Fruit fly (Drosophila melanogaster) whole organism, embryonic: ENCODE results near the gene CG46304.

Experiments used
- B-H2 ChIP-seq: fragments of 200-800 bp; sonication (Bioruptor generic); optimal IDR thresholded peaks from 2 replicates; lab custom pipeline; 2018; ENCODE audit warnings: missing biosample characterization, mild to moderate bottlenecking, missing genetic modification characterization
- CG1024 ChIP-seq: fragments of 200-800 bp; sonication (Bioruptor generic); IDR thresholded peaks from 2 replicates; pipeline ENCODE4 v1.3.6; 2022; ENCODE audit warnings: missing biosample characterization, missing genetic modification characterization
- CG10321 ChIP-seq: fragments of 200-800 bp; sonication (Bioruptor generic); IDR thresholded peaks from 2 replicates; pipeline ENCODE4 v1.3.6; 2022; ENCODE audit warnings: missing biosample characterization, missing genetic modification characterization
- CG11093 ChIP-seq: fragments of 200-800 bp; sonication (Bioruptor generic); IDR thresholded peaks from 3 replicates; pipeline ENCODE4 v1.3.6; 2022; ENCODE audit warnings: missing biosample characterization, missing genetic modification characterization
- CG11504 ChIP-seq: fragments of 200-800 bp; sonication (Bioruptor generic); optimal IDR thresholded peaks from 3 replicates; lab custom pipeline; 2019; ENCODE audit warnings: missing biosample characterization, mild to moderate bottlenecking, missing genetic modification characterization, moderate library complexity
- CG11696 ChIP-seq: fragments of 200-800 bp; sonication (Bioruptor generic); IDR thresholded peaks from 2 replicates; pipeline ENCODE4 v1.3.6; 2022; ENCODE audit warnings: missing biosample characterization, missing genetic modification characterization
- CG1233 ChIP-seq: fragments of 200-800 bp; sonication (Bioruptor generic); optimal IDR thresholded peaks from 4 replicates; lab custom pipeline; 2018; ENCODE audit warnings: missing biosample characterization, mild to moderate bottlenecking, missing genetic modification characterization
- CG1603 ChIP-seq: fragments of 200-800 bp; sonication (Bioruptor generic); optimal IDR thresholded peaks from 2 replicates; lab custom pipeline; 2019; ENCODE audit warnings: missing biosample characterization, mild to moderate bottlenecking, missing genetic modification characterization, moderate library complexity
- CG2116 ChIP-seq: fragments of 200-800 bp; sonication (Bioruptor generic); optimal IDR thresholded peaks from 3 replicates; lab custom pipeline; 2018; ENCODE audit warnings: missing biosample characterization, mild to moderate bottlenecking, missing genetic modification characterization
- CG31441 ChIP-seq: fragments of 200-800 bp; sonication (Bioruptor generic); IDR thresholded peaks from 2 replicates; pipeline ENCODE4 v1.3.6; 2022; ENCODE audit warnings: missing biosample characterization, missing genetic modification characterization
- CG32532 ChIP-seq: fragments of 200-800 bp; sonication (Bioruptor generic); IDR thresholded peaks from 2 replicates; pipeline ENCODE4 v1.3.6; 2022; ENCODE audit warnings: missing biosample characterization, missing genetic modification characterization
- CG33213 ChIP-seq: fragments of 200-800 bp; sonication (Bioruptor generic); optimal IDR thresholded peaks from 3 replicates; lab custom pipeline; 2016; ENCODE audit warnings: missing biosample characterization, missing genetic modification characterization
- CG34224 ChIP-seq: fragments of 200-800 bp; sonication (Bioruptor generic); IDR thresholded peaks from 3 replicates; pipeline ENCODE4 v1.3.6; 2022; ENCODE audit warnings: missing biosample characterization, missing genetic modification characterization; ENCODE audit not compliant: partially characterized antibody
- CG42726 ChIP-seq: fragments of 200-800 bp; sonication (Bioruptor generic); IDR thresholded peaks from 2 replicates; pipeline ENCODE4 v1.3.6; 2022; ENCODE audit warnings: missing biosample characterization, missing genetic modification characterization; ENCODE audit not compliant: partially characterized antibody
- CG4707 ChIP-seq: fragments of 200-800 bp; sonication (Bioruptor generic); optimal IDR thresholded peaks from 2 replicates; lab custom pipeline; 2018; ENCODE audit warnings: missing biosample characterization, mild to moderate bottlenecking, missing genetic modification characterization, moderate library complexity
- CG6175 ChIP-seq: fragments of 200-800 bp; sonication (Bioruptor generic); IDR thresholded peaks from 3 replicates; pipeline ENCODE4 v1.3.6; 2022; ENCODE audit warnings: missing biosample characterization, missing genetic modification characterization
- CG6683 ChIP-seq: fragments of 200-800 bp; sonication (Bioruptor generic); optimal IDR thresholded peaks from 2 replicates; lab custom pipeline; 2017; ENCODE audit warnings: missing biosample characterization, mild to moderate bottlenecking, missing genetic modification characterization, missing genetic modification reagents
- CG6689 ChIP-seq: fragments of 200-800 bp; sonication (Bioruptor generic); IDR thresholded peaks from 2 replicates; pipeline ENCODE4 v1.3.6; 2022; ENCODE audit warnings: missing biosample characterization, missing genetic modification characterization
- CG6791 ChIP-seq: fragments of 200-800 bp; sonication (Bioruptor generic); IDR thresholded peaks from 3 replicates; pipeline ENCODE4 v1.3.6; 2022; ENCODE audit warnings: missing biosample characterization, missing genetic modification characterization; ENCODE audit not compliant: partially characterized antibody
- CG6854 ChIP-seq: fragments of 200-800 bp; sonication (Bioruptor generic); optimal IDR thresholded peaks from 3 replicates; lab custom pipeline; 2017; ENCODE audit warnings: missing biosample characterization, mild to moderate bottlenecking, missing genetic modification characterization
- CG8388 ChIP-seq: fragments of 200-800 bp; sonication (Bioruptor generic); optimal IDR thresholded peaks from 2 replicates; lab custom pipeline; 2019; ENCODE audit warnings: missing biosample characterization, mild to moderate bottlenecking, missing genetic modification characterization, moderate library complexity
- CG9876 ChIP-seq: fragments of 200-800 bp; sonication (Bioruptor generic); optimal IDR thresholded peaks from 2 replicates; lab custom pipeline; 2016; ENCODE audit warnings: missing biosample characterization, missing genetic modification characterization
- CoRest ChIP-seq: fragments of 200-800 bp; sonication (Bioruptor generic); optimal IDR thresholded peaks from 3 replicates; lab custom pipeline; 2018; ENCODE audit warnings: missing biosample characterization, mild to moderate bottlenecking, missing genetic modification characterization, moderate library complexity
- CrebB ChIP-seq: fragments of 200-800 bp; sonication (Bioruptor generic); optimal IDR thresholded peaks from 3 replicates; lab custom pipeline; 2018; ENCODE audit warnings: missing biosample characterization, mild to moderate bottlenecking, missing genetic modification characterization
- D19A ChIP-seq: fragments of 200-800 bp; optimal IDR thresholded peaks from 3 replicates; lab custom pipeline; 2019; ENCODE audit warnings: missing biosample characterization, mild to moderate bottlenecking, missing genetic modification characterization, moderate library complexity
- Dbx ChIP-seq: fragments of 200-800 bp; sonication (Bioruptor generic); IDR thresholded peaks from 3 replicates; pipeline ENCODE4 v1.3.6; 2022; ENCODE audit warnings: missing biosample characterization, missing genetic modification characterization
- Deaf1 ChIP-seq: fragments of 200-800 bp; optimal IDR thresholded peaks from 3 replicates; lab custom pipeline; 2019; ENCODE audit warnings: missing biosample characterization, mild to moderate bottlenecking, missing genetic modification characterization, moderate library complexity
- Dref ChIP-seq: fragments of 200-800 bp; sonication (Bioruptor generic); IDR thresholded peaks from 2 replicates; pipeline ENCODE4 v1.3.6; 2022; ENCODE audit warnings: missing biosample characterization, missing genetic modification characterization
- Fer1 ChIP-seq: fragments of 200-800 bp; sonication (Bioruptor generic); optimal IDR thresholded peaks from 2 replicates; lab custom pipeline; 2017; ENCODE audit warnings: missing biosample characterization, mild to moderate bottlenecking, missing genetic modification characterization
- Hey ChIP-seq: fragments of 200-800 bp; sonication (Bioruptor generic); optimal IDR thresholded peaks from 3 replicates; lab custom pipeline; 2018; ENCODE audit warnings: missing biosample characterization, mild to moderate bottlenecking, missing genetic modification characterization
- HmgZ ChIP-seq: fragments of 200-800 bp; sonication (Bioruptor generic); optimal IDR thresholded peaks from 2 replicates; lab custom pipeline; 2018; ENCODE audit warnings: missing biosample characterization, mild to moderate bottlenecking, missing genetic modification characterization
- Hmr ChIP-seq: fragments of 200-800 bp; sonication (Bioruptor generic); optimal IDR thresholded peaks from 3 replicates; lab custom pipeline; 2017; ENCODE audit warnings: mild to moderate bottlenecking, missing biosample characterization, missing genetic modification reagents, missing genetic modification characterization
- MESR4 ChIP-seq: fragments of 200-800 bp; sonication (Bioruptor generic); optimal IDR thresholded peaks from 2 replicates; lab custom pipeline; 2018; ENCODE audit warnings: missing biosample characterization, mild to moderate bottlenecking, missing genetic modification characterization, moderate library complexity
- Med ChIP-seq: fragments of 200-800 bp; sonication (Bioruptor generic); peaks from one replicate; lab custom pipeline; 2016; ENCODE audit warnings: missing biosample characterization, missing genetic modification characterization, mild to moderate bottlenecking, inconsistent platforms, moderate library complexity
- Scr ChIP-seq: fragments of 200-800 bp; sonication (Bioruptor generic); IDR thresholded peaks from 2 replicates; pipeline ENCODE4 v1.3.6; 2022; ENCODE audit warnings: missing biosample characterization, missing genetic modification characterization; ENCODE audit not compliant: partially characterized antibody
- Tbp ChIP-seq: fragments of >200 bp; optimal IDR thresholded peaks from 2 replicates; lab custom pipeline; 2018; ENCODE audit warnings: missing biosample characterization, missing genetic modification characterization
- Trl ChIP-seq, 3 experiments: fragments of >200 bp in 2 of 3; fragments of 200-800 bp in 1 of 3; sonication (Bioruptor generic) in 1 of 3; optimal IDR thresholded peaks; 2 replicates in 1 of 3; 3 replicates in 2 of 3; lab custom pipeline; 2016 to 2017; ENCODE audit warnings: missing biosample characterization in 1 of 3, missing genetic modification characterization in 1 of 3
- Usf ChIP-seq: fragments of 200-800 bp; sonication (Bioruptor generic); optimal IDR thresholded peaks from 2 replicates; lab custom pipeline; 2017; ENCODE audit warnings: missing genotype, missing biosample characterization, missing genetic modification characterization
- aop ChIP-seq: fragments of 200-800 bp; sonication (Bioruptor generic); IDR thresholded peaks from 2 replicates; pipeline ENCODE4 v1.3.6; 2022; ENCODE audit warnings: missing biosample characterization, missing genetic modification characterization
- cad ChIP-seq: fragments of >200 bp; optimal IDR thresholded peaks from 2 replicates; lab custom pipeline; 2017; ENCODE audit warnings: missing biosample characterization, missing genetic modification characterization
- dati ChIP-seq: fragments of 200-800 bp; sonication (Bioruptor generic); IDR thresholded peaks from 2 replicates; pipeline ENCODE4 v1.3.6; 2022; ENCODE audit warnings: missing biosample characterization, missing genetic modification characterization
- gem ChIP-seq: fragments of 200-800 bp; sonication (Bioruptor generic); optimal IDR thresholded peaks from 2 replicates; lab custom pipeline; 2019; ENCODE audit warnings: missing biosample characterization, mild to moderate bottlenecking, missing genetic modification characterization, moderate library complexity
- gfzf ChIP-seq: fragments of 200-800 bp; sonication (Bioruptor generic); optimal IDR thresholded peaks from 2 replicates; lab custom pipeline; 2016; ENCODE audit warnings: missing biosample characterization, mild to moderate bottlenecking, missing genetic modification characterization, moderate library complexity
- hb ChIP-seq: fragments of 200-800 bp; sonication (Bioruptor generic); IDR thresholded peaks from 3 replicates; pipeline ENCODE4 v1.3.6; 2022; ENCODE audit warnings: missing biosample characterization, missing genetic modification characterization; ENCODE audit not compliant: partially characterized antibody
- hbn ChIP-seq: fragments of 200-800 bp; sonication (Bioruptor generic); IDR thresholded peaks from 2 replicates; pipeline ENCODE4 v1.3.6; 2022; ENCODE audit warnings: missing biosample characterization, missing genetic modification characterization; ENCODE audit not compliant: partially characterized antibody
- oc ChIP-seq: fragments of 200-800 bp; sonication (Bioruptor generic); optimal IDR thresholded peaks from 2 replicates; lab custom pipeline; 2018; ENCODE audit warnings: missing biosample characterization, mild to moderate bottlenecking, missing genetic modification characterization, moderate library complexity
- run ChIP-seq: fragments of 200-800 bp; sonication (Bioruptor generic); optimal IDR thresholded peaks from 3 replicates; lab custom pipeline; 2018; ENCODE audit warnings: missing biosample characterization, mild to moderate bottlenecking, missing genetic modification characterization
- slbo ChIP-seq: fragments of 200-800 bp; sonication (Bioruptor generic); IDR thresholded peaks from 2 replicates; pipeline ENCODE4 v1.3.6; 2022; ENCODE audit warnings: missing biosample characterization, missing genetic modification characterization
- trh ChIP-seq: fragments of 200-800 bp; sonication (Bioruptor generic); optimal IDR thresholded peaks from 2 replicates; lab custom pipeline; 2016; ENCODE audit warnings: missing biosample characterization, missing genetic modification characterization
- zf30C ChIP-seq: fragments of 200-800 bp; sonication (Bioruptor generic); optimal IDR thresholded peaks from 3 replicates; lab custom pipeline; 2018; ENCODE audit warnings: missing biosample characterization, mild to moderate bottlenecking, missing genetic modification characterization

CG46304 gene

dm6 chr2L:18951674-18952073 is 5.6 kb downstream of the CG46304 start, which contains the start of gene Nedd8 (continued):
- peak; percentile 29 for TF ChIP-seq CoRest
- TF ChIP-seq CG6689 = no peak
- TF ChIP-seq Med = peak; percentile 71
- TF ChIP-seq Dref (GFP tag; lab: Robert Waterston, UW) = peak; percentile 91
- TF ChIP-seq CG9876 (GFP tag; lab: Kevin White, UChicago) = no peak
- TF ChIP-seq CG10321 (GFP tag; lab: Robert Waterston, UW) = no peak
- peak; percentile 90 for TF ChIP-seq hbn (GFP tag; lab: Robert Waterston, UW)
- TF ChIP-seq gem = no peak
- TF ChIP-seq CG31441 (GFP tag; lab: Robert Waterston, UW) = no peak
- no peak for TF ChIP-seq CG1024 (GFP tag; lab: Robert Waterston, UW)
- no peak for TF ChIP-seq CG8388 (GFP tag; lab: Kevin White, UChicago)
- no peak for TF ChIP-seq Tbp (GFP tag; lab: Kevin White, UChicago)
- TF ChIP-seq Hmr (GFP tag; lab: Kevin White, UChicago) = peak; percentile 17
- peak; percentile 86 for TF ChIP-seq Scr
- peak; percentile 50 for TF ChIP-seq CG2116
- peak; percentile 85 for TF ChIP-seq CG6791
- peak; percentile 92 for TF ChIP-seq CG42726
- TF ChIP-seq CG6683 (GFP tag; lab: Kevin White, UChicago) = no peak
- no peak for TF ChIP-seq CG6175 (GFP tag; lab: Robert Waterston, UW)
- TF ChIP-seq cad (GFP tag; lab: Kevin White, UChicago) = no peak
- no peak for TF ChIP-seq CG1233 (GFP tag; lab: Kevin White, UChicago)
- TF ChIP-seq CG1603 (tag; lab: Kevin White, UChicago) = peak; percentile 68
- TF ChIP-seq CG32532 (GFP tag; lab: Robert Waterston, UW) = no peak
- TF ChIP-seq CG11696 = no peak
- no peak for TF ChIP-seq Fer1 (GFP tag; lab: Kevin White, UChicago)
- TF ChIP-seq Deaf1 (tag; lab: Kevin White, UChicago) = no peak
- TF ChIP-seq B-H2 (GFP tag; lab: Kevin White, UChicago) = peak; percentile 22
- TF ChIP-seq CrebB (tag; lab: Kevin White, UChicago) = no peak
- no peak for TF ChIP-seq oc (tag; lab: Kevin White, UChicago)
- TF ChIP-seq MESR4 (GFP tag; lab: Kevin White, UChicago) = peak; percentile 63
- TF ChIP-seq Usf (GFP tag; lab: Kevin White, UChicago) = no peak
- no peak for TF ChIP-seq Hey
- TF ChIP-seq CG6854 (GFP tag; lab: Kevin White, UChicago) = no peak
- TF ChIP-seq trh (GFP tag; lab: Kevin White, UChicago) = no peak
- TF ChIP-seq aop (GFP tag; lab: Robert Waterston, UW) = no peak
- no peak for TF ChIP-seq run (tag; lab: Kevin White, UChicago)
- TF ChIP-seq Dbx = 0 out of 3 replicates have a peak, but pooled peaks have one; percentile 30
- TF ChIP-seq slbo (GFP tag; lab: Robert Waterston, UW) = peak; percentile 42; the same call in 1 of the 2 replicates
- TF ChIP-seq gfzf (GFP tag; lab: Kevin White, UChicago) = peak; percentile 63
- TF ChIP-seq dati (GFP tag; lab: Robert Waterston, UW) = no peak
- TF ChIP-seq hb = peak; percentile 67; the same call in 2 of the 3 replicates
- peak; percentile 15 for TF ChIP-seq CG33213 (GFP tag; lab: Kevin White, UChicago)
- peak; percentile 84 for TF ChIP-seq CG34224 (GFP tag; lab: Robert Waterston, UW)
- no peak for TF ChIP-seq CG4707 (GFP tag; lab: Kevin White, UChicago)
- TF ChIP-seq CG11093 = no peak
- TF ChIP-seq D19A = peak; percentile 28
- TF ChIP-seq zf30C (GFP tag; lab: Kevin White, UChicago) = no peak
- TF ChIP-seq Trl (optimal IDR thresholded peaks at IDR 0.05; lab: Kevin White, UChicago) = no peak
- TF ChIP-seq Trl (GFP tag; optimal IDR thresholded peaks at IDR 0.05; lab: Kevin White, UChicago) = no peak
- TF ChIP-seq CG11504 = peak; percentile 12
- peak; percentile 63 for TF ChIP-seq HmgZ (tag; lab: Kevin White, UChicago)
